Fruit fly (Drosophila melanogaster): ENCODE data around the gene CG9951.

CG9951 gene

dm6 chr3L:16872487-16872955 is 9.6 kb downstream of the CG9951 start (continued):
- no peak for TF ChIP-seq Opbp (GFP tag; IDR thresholded peaks at IDR 0.05; ENCODE audit: partially characterized antibody)
- no peak for TF ChIP-seq CG12744 (GFP tag; optimal IDR thresholded peaks at IDR 0.05)
- peak; percentile 35 for TF ChIP-seq CG15514 (GFP tag; optimal IDR thresholded peaks at IDR 0.05)
- TF ChIP-seq Poxn (GFP tag; IDR thresholded peaks at IDR 0.05): no peak
- TF ChIP-seq H15 (GFP tag; IDR thresholded peaks at IDR 0.05): no peak
- peak; percentile 55 for TF ChIP-seq dmrt11E (tag; optimal IDR thresholded peaks at IDR 0.05)
- TF ChIP-seq CG7839 (tag; optimal IDR thresholded peaks at IDR 0.05): peak; percentile 80
- TF ChIP-seq sim (GFP tag; IDR thresholded peaks at IDR 0.05): no peak
- TF ChIP-seq Bgb (GFP tag; IDR thresholded peaks at IDR 0.05; ENCODE audit: partially characterized antibody): no peak
- peak; percentile 62 for TF ChIP-seq CG1529 (GFP tag; optimal IDR thresholded peaks at IDR 0.05)
- TF ChIP-seq odd (GFP tag; optimal IDR thresholded peaks at IDR 0.05): peak; percentile 76
- TF ChIP-seq HHEX (GFP tag; optimal IDR thresholded peaks at IDR 0.05): peak; percentile 76
- TF ChIP-seq nom (GFP tag; optimal IDR thresholded peaks at IDR 0.05): no peak
- TF ChIP-seq CG7987 (GFP tag; optimal IDR thresholded peaks at IDR 0.05): peak; percentile 27
- peak; percentile 62 for TF ChIP-seq CG1603 (tag; optimal IDR thresholded peaks at IDR 0.05)
- TF ChIP-seq lmd (GFP tag; IDR thresholded peaks at IDR 0.05): peak; percentile 65
- peak; percentile 8; the same call in 1 of the 4 replicates for TF ChIP-seq Gug (GFP tag; IDR thresholded peaks at IDR 0.05)
- no peak for TF ChIP-seq CG16779 (GFP tag; IDR thresholded peaks at IDR 0.05)
- no peak for TF ChIP-seq mirr (GFP tag; optimal IDR thresholded peaks at IDR 0.05)
- no peak for TF ChIP-seq luna (GFP tag; optimal IDR thresholded peaks at IDR 0.05)
- peak; percentile 2 for TF ChIP-seq CG31365 (tag; optimal IDR thresholded peaks at IDR 0.05)
- TF ChIP-seq Usf (GFP tag; optimal IDR thresholded peaks at IDR 0.05): peak; percentile 39
- no peak for TF ChIP-seq CG33213 (GFP tag; optimal IDR thresholded peaks at IDR 0.05)
- TF ChIP-seq Hey (tag; optimal IDR thresholded peaks at IDR 0.05): peak; percentile 10
- peak; percentile 32; the same call in 1 of the 2 replicates for TF ChIP-seq ttk (GFP tag; IDR thresholded peaks at IDR 0.05)
- no peak for TF ChIP-seq CG7963 (GFP tag; IDR thresholded peaks at IDR 0.05; ENCODE audit: partially characterized antibody)
- TF ChIP-seq hbn (GFP tag; IDR thresholded peaks at IDR 0.05; ENCODE audit: partially characterized antibody): no peak
- no peak for TF ChIP-seq CG7745 (tag; optimal IDR thresholded peaks at IDR 0.05)
- TF ChIP-seq fd102C (GFP tag; optimal IDR thresholded peaks at IDR 0.05): no peak
- TF ChIP-seq CG10147 (GFP tag; optimal IDR thresholded peaks at IDR 0.05): peak; percentile 75
- TF ChIP-seq CG32772 (GFP tag; IDR thresholded peaks at IDR 0.05): no peak
- no peak for TF ChIP-seq sima (GFP tag; optimal IDR thresholded peaks at IDR 0.05)
- peak; percentile 38 for TF ChIP-seq CG33557 (GFP tag; optimal IDR thresholded peaks at IDR 0.05)
- no peak for TF ChIP-seq Stat92E (GFP tag; optimal IDR thresholded peaks at IDR 0.05)
- no peak for TF ChIP-seq Dip2 (GFP tag; IDR thresholded peaks at IDR 0.05)
- no peak for TF ChIP-seq CG8478 (optimal IDR thresholded peaks at IDR 0.05)
- TF ChIP-seq CG8765 (GFP tag; IDR thresholded peaks at IDR 0.05): no peak
- 0 out of 3 replicates have a peak, but pooled peaks have one; percentile 47 for TF ChIP-seq CG11456 (GFP tag; IDR thresholded peaks at IDR 0.05)
- peak; percentile 58 for TF ChIP-seq CG16863 (GFP tag; optimal IDR thresholded peaks at IDR 0.05)
- 0 out of 2 replicates have a peak, but pooled peaks have one; percentile 24 for TF ChIP-seq CG17328 (GFP tag; IDR thresholded peaks at IDR 0.05)
- no peak; the same call in 1 of the 2 replicates for TF ChIP-seq Atf6 (GFP tag; IDR thresholded peaks at IDR 0.05)
- no peak for TF ChIP-seq CG9797 (GFP tag; optimal IDR thresholded peaks at IDR 0.05)
- TF ChIP-seq schlank (tag; optimal IDR thresholded peaks at IDR 0.05): peak; percentile 22
- peak; percentile 51 for TF ChIP-seq mam (GFP tag; optimal IDR thresholded peaks at IDR 0.05)
- TF ChIP-seq salm (tag; optimal IDR thresholded peaks at IDR 0.05): peak; percentile 75
- TF ChIP-seq Taf1 (GFP tag; IDR thresholded peaks at IDR 0.05): no peak
- peak; percentile 84 for TF ChIP-seq CG9437 (GFP tag; optimal IDR thresholded peaks at IDR 0.05)
- TF ChIP-seq Hmx (GFP tag; optimal IDR thresholded peaks at IDR 0.05): no peak
- TF ChIP-seq CG4707 (GFP tag; optimal IDR thresholded peaks at IDR 0.05): no peak
- TF ChIP-seq pzg (GFP tag; optimal IDR thresholded peaks at IDR 0.05): no peak

Data from whole organism, embryonic.